Fruit fly (Drosophila melanogaster) whole organism: Measurements from ENCODE around the gene Coq7.

Experiments used
- CG8478 ChIP-seq: fragments of >200 bp; optimal IDR thresholded peaks from 2 replicates; lab custom pipeline; 2018; ENCODE audit warnings: inconsistent platforms
- Dll ChIP-seq: fragments of >200 bp; optimal IDR thresholded peaks from 2 replicates; lab custom pipeline; 2017
- EcR ChIP-seq, 2 experiments: fragments of >200 bp; optimal IDR thresholded peaks; 2 replicates each; lab custom pipeline; 2017; ENCODE audit warnings: missing biosample characterization in 2 of 2, missing genetic modification characterization in 2 of 2, missing genetic modification reagents in 2 of 2
- pan ChIP-seq: fragments of >200 bp; optimal IDR thresholded peaks from 2 replicates; lab custom pipeline; 2017
- psq ChIP-seq: fragments of >200 bp; optimal IDR thresholded peaks from 2 replicates; lab custom pipeline; 2017
- usp ChIP-seq: fragments of >200 bp; optimal IDR thresholded peaks from 2 replicates; lab custom pipeline; 2017; ENCODE audit warnings: missing biosample characterization, missing genetic modification characterization, mixed read lengths

The Coq7 gene

dm6 chrX:6778780-6779179 lies 7.8 kb downstream of the Coq7 start:
- TF ChIP-seq usp (GFP tag; lab: Kevin White, UChicago) (no peak), EcR (GFP tag; optimal IDR thresholded peaks at IDR 0.05; lab: Kevin White, UChicago) (no peak), Dll (no peak), pan (lab: Kevin White, UChicago) (no peak), CG8478 (lab: Kevin White, UChicago) (no peak), psq (no peak)

- TF ChIP-seq EcR (GFP tag; optimal IDR thresholded peaks at IDR 0.05; lab: Kevin White, UChicago) (no peak), usp (GFP tag; lab: Kevin White, UChicago) (no peak), pan (lab: Kevin White, UChicago) (no peak), CG8478 (lab: Kevin White, UChicago) (no peak), Dll (no peak), psq (no peak)
Measured at dm6 chrX:6779609-6780139, 8.6 kb downstream of the Coq7 start, which contains the start of gene shf. Gene shf, minus strand, starts transcription at chrX:6779659.

dm6 chrX:6790944-6791343 lies 19.9 kb downstream of the Coq7 start:
- no peak for TF ChIP-seq usp (GFP tag; lab: Kevin White, UChicago)
- no peak for TF ChIP-seq Dll
- TF ChIP-seq psq = no peak
- no peak for TF ChIP-seq CG8478 (lab: Kevin White, UChicago)
- no peak for TF ChIP-seq pan (lab: Kevin White, UChicago)
- no peak for TF ChIP-seq EcR (GFP tag; optimal IDR thresholded peaks at IDR 0.05; lab: Kevin White, UChicago)

dm6 chrX:6791531-6791930 lies 20.5 kb downstream of the Coq7 start:
- TF ChIP-seq Dll (peak; percentile 50), psq (no peak), usp (GFP tag; lab: Kevin White, UChicago) (no peak), pan (lab: Kevin White, UChicago) (no peak), EcR (GFP tag; optimal IDR thresholded peaks at IDR 0.05; lab: Kevin White, UChicago) (no peak), CG8478 (lab: Kevin White, UChicago) (no peak)

dm6 chrX:6792891-6793290 lies 21.9 kb downstream of the Coq7 start:
- no peak for TF ChIP-seq EcR (GFP tag; optimal IDR thresholded peaks at IDR 0.05; lab: Kevin White, UChicago)
- no peak for TF ChIP-seq Dll
- TF ChIP-seq CG8478 (lab: Kevin White, UChicago) = no peak
- no peak for TF ChIP-seq pan (lab: Kevin White, UChicago)
- TF ChIP-seq psq = no peak
- no peak for TF ChIP-seq usp (GFP tag; lab: Kevin White, UChicago)

dm6 chrX:6793390-6793789 lies 22.4 kb downstream of the Coq7 start:
- TF ChIP-seq usp (GFP tag; lab: Kevin White, UChicago) = no peak
- TF ChIP-seq psq = no peak
- TF ChIP-seq CG8478 (lab: Kevin White, UChicago) = no peak
- no peak for TF ChIP-seq EcR (GFP tag; optimal IDR thresholded peaks at IDR 0.05; lab: Kevin White, UChicago)
- no peak for TF ChIP-seq pan (lab: Kevin White, UChicago)

dm6 chrX:6794190-6794589 lies 23.2 kb downstream of the Coq7 start:
- no peak for TF ChIP-seq psq
- no peak for TF ChIP-seq CG8478 (lab: Kevin White, UChicago)
- TF ChIP-seq usp (GFP tag; lab: Kevin White, UChicago) = no peak
- no peak for TF ChIP-seq Dll
- no peak for TF ChIP-seq pan (lab: Kevin White, UChicago)
- TF ChIP-seq EcR (GFP tag; optimal IDR thresholded peaks at IDR 0.05; lab: Kevin White, UChicago) = no peak

dm6 chrX:6794826-6795225 lies 23.8 kb downstream of the Coq7 start:
- no peak for TF ChIP-seq usp (GFP tag; lab: Kevin White, UChicago)
- TF ChIP-seq CG8478 (lab: Kevin White, UChicago) = no peak
- no peak for TF ChIP-seq Dll
- TF ChIP-seq pan (lab: Kevin White, UChicago) = no peak
- no peak for TF ChIP-seq EcR (GFP tag; optimal IDR thresholded peaks at IDR 0.05; lab: Kevin White, UChicago)
- no peak for TF ChIP-seq psq

- TF ChIP-seq usp (GFP tag; lab: Kevin White, UChicago) (no peak), EcR (GFP tag; optimal IDR thresholded peaks at IDR 0.05; lab: Kevin White, UChicago) (no peak), Dll (no peak), pan (lab: Kevin White, UChicago) (no peak), CG8478 (lab: Kevin White, UChicago) (no peak), psq (no peak)
Measured at dm6 chrX:6795987-6796691, 25.1 kb downstream of the Coq7 start.

dm6 chrX:6796972-6797371 lies 25.9 kb downstream of the Coq7 start:
- TF ChIP-seq psq (no peak), pan (lab: Kevin White, UChicago) (no peak), EcR (GFP tag; optimal IDR thresholded peaks at IDR 0.05; lab: Kevin White, UChicago) (no peak), usp (GFP tag; lab: Kevin White, UChicago) (no peak), Dll (no peak), CG8478 (lab: Kevin White, UChicago) (no peak)

dm6 chrX:6799261-6800022 lies 28.4 kb downstream of the Coq7 start:
- TF ChIP-seq CG8478 (lab: Kevin White, UChicago) (no peak), Dll (no peak), EcR (GFP tag; optimal IDR thresholded peaks at IDR 0.05; lab: Kevin White, UChicago) (no peak), pan (lab: Kevin White, UChicago) (no peak), usp (GFP tag; lab: Kevin White, UChicago) (no peak), psq (no peak)
